Worm (Caenorhabditis elegans): ENCODE data around the gene plpp-1.2.

The plpp-1.2 gene

ce11 chrII:6453341-6453806, 31.9 kb upstream of the plpp-1.2 start, which contains the start of gene atg-16.2:
atg-16.2 (minus strand) TSS chrII:6453391.
- TF ChIP-seq ceh-79 (tag; optimal IDR thresholded peaks at IDR 0.05) (no peak), dox-1 (GFP tag; IDR thresholded peaks at IDR 0.05) (0 out of 2 replicates have a peak, but pooled peaks have one; percentile 50), ztf-18 (tag; optimal IDR thresholded peaks at IDR 0.05) (peak; percentile 90), rcor-1 (GFP tag; IDR thresholded peaks at IDR 0.05) (0 out of 2 replicates have a peak, but pooled peaks have one; percentile 23), Y53F4B.3 (GFP tag; IDR thresholded peaks at IDR 0.05) (no peak), lin-35 (GFP tag; optimal IDR thresholded peaks at IDR 0.05) (peak in 1 of 3 experiments; percentile 31), ztf-3 (GFP tag; optimal IDR thresholded peaks at IDR 0.05) (no peak), attf-5 (GFP tag; optimal IDR thresholded peaks at IDR 0.05) (peak; percentile 69), nhr-27 (tag; optimal IDR thresholded peaks at IDR 0.05) (no peak), gei-17 (GFP tag; optimal IDR thresholded peaks at IDR 0.05) (no peak), efl-1 (GFP tag; optimal IDR thresholded peaks at IDR 0.05) (peak; percentile 32), ztf-25 (GFP tag; IDR thresholded peaks at IDR 0.05) (no peak), nhr-80 (tag; optimal IDR thresholded peaks at IDR 0.05) (peak; percentile 74), ccch-3 (GFP tag; optimal IDR thresholded peaks at IDR 0.05) (no peak), ceh-91 (GFP tag; IDR thresholded peaks at IDR 0.05) (no peak), akir-1 (GFP tag; optimal IDR thresholded peaks at IDR 0.05) (no peak), K11D2.4 (GFP tag; IDR thresholded peaks at IDR 0.05) (no peak), Y56A3A.18 (GFP tag; IDR thresholded peaks at IDR 0.05) (no peak), tbp1 (GFP tag; optimal IDR thresholded peaks at IDR 0.05) (no peak), let-607 (tag; optimal IDR thresholded peaks at IDR 0.05) (no peak), nhr-90 (tag; optimal IDR thresholded peaks at IDR 0.05) (no peak), egl-44 (GFP tag; IDR thresholded peaks at IDR 0.05) (no peak), bed-1 (GFP tag; IDR thresholded peaks at IDR 0.05) (no peak), F33H1.4 (GFP tag; IDR thresholded peaks at IDR 0.05) (no peak), F23B12.7 (tag; optimal IDR thresholded peaks at IDR 0.05; ENCODE audit: insufficient read depth) (no peak), snpc-1.1 (tag; optimal IDR thresholded peaks at IDR 0.05; ENCODE audit: insufficient read depth) (no peak), dpl-1 (GFP tag; optimal IDR thresholded peaks at IDR 0.05) (peak; percentile 31), hmg-1.2 (GFP tag; IDR thresholded peaks at IDR 0.05) (peak; percentile 19; the same call in 1 of the 2 replicates)

ce11 chrII:6454671-6455070, 30.6 kb upstream of the plpp-1.2 start, which contains the start of gene aptf-1:
aptf-1 (plus strand) TSS chrII:6454971.
- TF ChIP-seq lsl-1 (GFP tag; optimal IDR thresholded peaks at IDR 0.05) (no peak), cebp-2 (GFP tag; IDR thresholded peaks at IDR 0.05) (no peak), snpc-4 (GFP tag; optimal IDR thresholded peaks at IDR 0.05) (no peak), snpc-4 (tag; optimal IDR thresholded peaks at IDR 0.05) (no peak), F10E7.11 (tag; optimal IDR thresholded peaks at IDR 0.05) (no peak), ceh-40 (GFP tag; IDR thresholded peaks at IDR 0.05) (no peak), nfyb-1 (GFP tag; IDR thresholded peaks at IDR 0.05) (no peak), unc-130 (GFP tag; optimal IDR thresholded peaks at IDR 0.05) (no peak)

ce11 chrII:6469340-6469739, 15.9 kb upstream of the plpp-1.2 start:
- TF ChIP-seq nhr-80 (tag; optimal IDR thresholded peaks at IDR 0.05) (peak; percentile 71), attf-6 (GFP tag; IDR thresholded peaks at IDR 0.05) (no peak)
